Worm (Caenorhabditis elegans): ENCODE results near the gene H39E23.2.

The H39E23.2 gene

DNA sequence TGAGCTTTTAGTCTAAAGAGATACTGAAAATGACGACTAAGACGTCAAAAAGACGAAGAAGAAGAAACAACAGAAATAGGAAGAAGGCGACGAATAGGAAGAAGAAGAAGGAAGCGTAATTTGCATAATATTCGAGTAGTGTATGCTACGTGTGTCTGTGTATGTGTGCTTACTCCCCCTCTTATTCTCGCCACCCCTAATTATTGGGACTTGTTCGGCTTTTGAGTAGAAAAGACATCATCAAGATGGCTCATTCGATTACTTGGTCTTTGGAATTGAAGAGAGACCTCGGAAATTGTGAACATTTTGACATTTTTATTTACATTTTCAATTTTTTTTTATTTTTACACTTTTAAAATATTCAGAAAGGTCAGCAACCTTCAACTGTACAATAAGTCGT, 20.1 kb downstream of the H39E23.2 start:
- TF ChIP-seq pha-4 (tag; optimal IDR thresholded peaks at IDR 0.05) = no peak
- no peak for TF ChIP-seq tbx-2 (tag; optimal IDR thresholded peaks at IDR 0.05)
- no peak for TF ChIP-seq aly-2 (tag; optimal IDR thresholded peaks at IDR 0.05)
- TF ChIP-seq ZK546.5 (tag; optimal IDR thresholded peaks at IDR 0.05) = no peak
- no peak for TF ChIP-seq lin-15B (tag; optimal IDR thresholded peaks at IDR 0.05)
- no peak for TF ChIP-seq eor-1 (tag; optimal IDR thresholded peaks at IDR 0.05)
- TF ChIP-seq zag-1 (tag; optimal IDR thresholded peaks at IDR 0.05) = no peak
- no peak for TF ChIP-seq nhr-11 (tag; optimal IDR thresholded peaks at IDR 0.05)
- TF ChIP-seq jun-1 (tag; optimal IDR thresholded peaks at IDR 0.05) = no peak
- no peak for TF ChIP-seq nhr-12 (tag; optimal IDR thresholded peaks at IDR 0.05)
- TF ChIP-seq lsy-12 (tag; optimal IDR thresholded peaks at IDR 0.05) = no peak
- TF ChIP-seq elt-2 (tag; optimal IDR thresholded peaks at IDR 0.05) = no peak

DNA sequence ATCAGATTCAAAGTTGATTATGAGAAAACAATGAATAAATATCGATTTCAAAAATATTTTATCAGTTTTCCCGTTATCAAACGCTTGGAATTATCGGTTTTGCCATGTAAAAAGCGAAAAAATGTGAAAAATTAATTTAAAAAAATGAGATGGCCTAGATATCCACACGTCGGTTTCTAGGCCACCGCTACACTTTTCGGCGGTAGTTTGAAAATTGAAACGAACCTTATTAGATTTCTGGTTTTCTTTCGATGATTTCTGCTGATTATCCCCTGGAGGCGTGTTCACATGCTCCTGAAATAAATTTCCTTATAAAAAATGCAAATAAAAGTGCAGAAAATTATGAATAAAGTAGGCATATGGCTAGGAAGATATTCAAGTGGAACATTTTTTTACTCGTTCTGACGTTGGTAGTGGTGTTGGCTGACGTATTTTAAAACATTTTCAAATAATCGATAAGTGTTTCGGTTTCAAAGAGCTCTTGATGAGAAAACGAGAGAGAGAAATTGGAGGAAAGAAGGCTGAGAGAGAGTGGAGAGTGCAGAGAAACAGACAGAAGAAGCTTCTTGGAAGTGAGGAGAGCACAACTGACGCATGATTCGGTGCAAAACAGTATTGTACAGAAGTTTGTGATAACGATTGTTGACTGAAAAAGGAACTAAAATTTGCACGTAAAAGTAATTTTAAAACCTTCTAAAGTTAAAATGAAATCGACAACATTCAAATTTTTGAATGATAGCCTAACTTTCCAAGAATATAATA, 23.0 kb downstream of the H39E23.2 start:
- TF ChIP-seq nhr-43 (tag; optimal IDR thresholded peaks at IDR 0.05; ENCODE audit: poor library complexity, severe bottlenecking) (no peak), aly-2 (tag; optimal IDR thresholded peaks at IDR 0.05) (no peak), pha-4 (tag; optimal IDR thresholded peaks at IDR 0.05) (no peak), nhr-237 (tag; optimal IDR thresholded peaks at IDR 0.05) (no peak), elt-2 (tag; optimal IDR thresholded peaks at IDR 0.05) (peak; percentile 39), fos-1 (tag; optimal IDR thresholded peaks at IDR 0.05) (no peak), ceh-9 (tag; optimal IDR thresholded peaks at IDR 0.05) (no peak), snpc-4 (tag; optimal IDR thresholded peaks at IDR 0.05) (no peak), nhr-12 (tag; optimal IDR thresholded peaks at IDR 0.05) (no peak), pqm-1 (tag; optimal IDR thresholded peaks at IDR 0.05) (peak; percentile 31), lsy-12 (tag; optimal IDR thresholded peaks at IDR 0.05) (no peak), nhr-23 (tag; optimal IDR thresholded peaks at IDR 0.05) (no peak), R02D3.7 (tag; optimal IDR thresholded peaks at IDR 0.05) (no peak), nhr-25 (tag; optimal IDR thresholded peaks at IDR 0.05) (no peak), ama-1 (optimal IDR thresholded peaks at IDR 0.05) (no peak), fkh-10 (GFP tag; optimal IDR thresholded peaks at IDR 0.05) (no peak), ceh-82 (tag; optimal IDR thresholded peaks at IDR 0.05) (no peak), nfya-1 (tag; optimal IDR thresholded peaks at IDR 0.05; ENCODE audit: insufficient read depth) (peak; percentile 22), ztf-11 (tag; optimal IDR thresholded peaks at IDR 0.05) (no peak), ZK546.5 (tag; optimal IDR thresholded peaks at IDR 0.05) (no peak), unc-39 (tag; optimal IDR thresholded peaks at IDR 0.05) (no peak), nhr-76 (tag; optimal IDR thresholded peaks at IDR 0.05) (no peak), fkh-2 (tag; optimal IDR thresholded peaks at IDR 0.05) (no peak), elt-3 (tag; optimal IDR thresholded peaks at IDR 0.05) (no peak), skn-1 (tag; optimal IDR thresholded peaks at IDR 0.05) (no peak), lin-39 (tag; optimal IDR thresholded peaks at IDR 0.05) (no peak), jun-1 (tag; optimal IDR thresholded peaks at IDR 0.05) (no peak), sea-2 (GFP tag; optimal IDR thresholded peaks at IDR 0.05) (no peak), ceh-28 (tag; optimal IDR thresholded peaks at IDR 0.05) (peak; percentile 38), mdl-1 (tag; optimal IDR thresholded peaks at IDR 0.05) (no peak)

DNA sequence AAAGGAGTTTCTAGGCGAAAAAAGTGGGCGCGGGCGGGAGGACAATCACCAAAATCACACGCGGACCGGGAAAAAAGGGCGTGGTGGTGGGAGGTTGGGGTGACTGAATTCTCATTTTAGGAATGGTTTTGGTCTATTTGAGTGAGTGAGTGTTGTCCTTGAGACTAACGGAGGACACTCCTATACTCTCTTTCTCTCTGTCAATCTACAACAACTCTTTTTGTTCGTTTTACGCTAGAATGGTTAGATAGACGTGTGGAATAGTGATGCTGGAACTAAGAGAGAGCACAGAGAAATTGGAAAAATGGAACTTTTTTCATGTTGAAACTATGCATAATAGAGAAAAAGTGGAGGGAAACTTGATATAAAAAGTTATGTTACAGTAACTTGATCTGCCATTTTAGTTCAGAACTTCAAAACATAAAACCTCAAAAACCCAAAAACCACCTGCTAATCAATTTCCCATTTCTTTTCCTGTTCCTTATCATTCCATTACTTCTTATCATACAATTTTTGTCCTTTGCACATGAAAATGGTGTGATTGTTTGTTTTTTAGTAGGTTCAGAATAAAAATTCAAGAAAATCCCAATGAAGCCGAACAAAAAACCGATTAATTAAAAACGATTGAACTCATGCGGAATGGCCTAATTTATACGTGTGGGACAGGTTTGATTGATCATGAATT, 24.8 kb downstream of the H39E23.2 start:
- TF ChIP-seq lin-39 (tag; optimal IDR thresholded peaks at IDR 0.05) (no peak), elt-1 (tag; optimal IDR thresholded peaks at IDR 0.05) (no peak), fos-1 (tag; optimal IDR thresholded peaks at IDR 0.05) (no peak), pha-4 (tag; optimal IDR thresholded peaks at IDR 0.05) (peak; percentile 10), nhr-12 (tag; optimal IDR thresholded peaks at IDR 0.05) (no peak), unc-39 (tag; optimal IDR thresholded peaks at IDR 0.05) (no peak), aly-2 (tag; optimal IDR thresholded peaks at IDR 0.05) (no peak), nhr-67 (tag; optimal IDR thresholded peaks at IDR 0.05) (no peak), egl-27 (tag; optimal IDR thresholded peaks at IDR 0.05) (no peak), elt-2 (tag; optimal IDR thresholded peaks at IDR 0.05) (peak; percentile 78), pqm-1 (tag; optimal IDR thresholded peaks at IDR 0.05) (peak; percentile 85), ztf-4 (tag; optimal IDR thresholded peaks at IDR 0.05) (no peak), fkh-2 (tag; optimal IDR thresholded peaks at IDR 0.05) (no peak)
